Worm (Caenorhabditis elegans) whole organism, late embryonic: ENCODE measurements around the gene vps-54.

Source experiments
- C08G9.2 ChIP-seq: sonication (generic microtip); optimal IDR thresholded peaks from 2 replicates; lab custom pipeline; 2016; ENCODE audit warnings: mild to moderate bottlenecking, missing genetic modification characterization, moderate library complexity, missing compliant biosample characterization
- C38D4.7 ChIP-seq: fragments of 200-800 bp; sonication (Bioruptor generic); optimal IDR thresholded peaks from 2 replicates; lab custom pipeline; 2018; ENCODE audit warnings: mild to moderate bottlenecking, missing genetic modification characterization, moderate library complexity, missing compliant biosample characterization
- K02D7.2 ChIP-seq: sonication (generic microtip); optimal IDR thresholded peaks from 2 replicates; lab custom pipeline; 2017; ENCODE audit warnings: mild to moderate bottlenecking, missing genetic modification characterization, missing compliant biosample characterization
- K09A11.1 ChIP-seq: sonication (generic microtip); optimal IDR thresholded peaks from 2 replicates; lab custom pipeline; 2017; ENCODE audit warnings: antibody characterized with exemption, mild to moderate bottlenecking, missing genetic modification characterization, missing compliant biosample characterization; ENCODE audit not compliant: insufficient read depth
- Y22D7AL.16 ChIP-seq: sonication (generic microtip); optimal IDR thresholded peaks from 2 replicates; lab custom pipeline; 2016; ENCODE audit warnings: missing genetic modification characterization, missing compliant biosample characterization
- ahr-1 ChIP-seq: sonication (generic microtip); optimal IDR thresholded peaks from 2 replicates; lab custom pipeline; 2016; ENCODE audit warnings: missing genetic modification characterization, missing compliant biosample characterization
- ama-1 ChIP-seq: fragments of 150-350 bp; optimal IDR thresholded peaks from 2 replicates; lab custom pipeline; 2014
- ceh-14 ChIP-seq: sonication (generic microtip); optimal IDR thresholded peaks from 2 replicates; lab custom pipeline; 2016; ENCODE audit warnings: missing genotype, missing genetic modification characterization, missing compliant biosample characterization
- ceh-18 ChIP-seq: sonication (generic microtip); optimal IDR thresholded peaks from 2 replicates; lab custom pipeline; 2016; ENCODE audit warnings: missing genetic modification characterization, missing compliant biosample characterization
- ceh-19 ChIP-seq: fragments of 200-800 bp; sonication (Bioruptor generic); optimal IDR thresholded peaks from 2 replicates; lab custom pipeline; 2018; ENCODE audit warnings: mild to moderate bottlenecking, missing genetic modification characterization, missing compliant biosample characterization
- ceh-2 ChIP-seq: sonication (generic microtip); optimal IDR thresholded peaks from 2 replicates; lab custom pipeline; 2016; ENCODE audit warnings: missing genotype, missing genetic modification characterization, missing compliant biosample characterization
- ceh-22 ChIP-seq: sonication (generic microtip); optimal IDR thresholded peaks from 2 replicates; lab custom pipeline; 2017; ENCODE audit warnings: missing biosample characterization, missing genetic modification characterization
- ceh-30 ChIP-seq: fragments of 150-350 bp; optimal IDR thresholded peaks from 2 replicates; lab custom pipeline; 2014; ENCODE audit warnings: missing biosample characterization, missing genetic modification characterization
- ceh-31 ChIP-seq: sonication (generic microtip); optimal IDR thresholded peaks from 2 replicates; lab custom pipeline; 2016; ENCODE audit warnings: missing genetic modification characterization, missing compliant biosample characterization
- ceh-6 ChIP-seq: fragments of 200-800 bp; sonication (Bioruptor generic); optimal IDR thresholded peaks from 2 replicates; lab custom pipeline; 2018; ENCODE audit warnings: mild to moderate bottlenecking, missing genetic modification characterization, missing compliant biosample characterization
- ceh-9 ChIP-seq: sonication (generic microtip); optimal IDR thresholded peaks from 2 replicates; lab custom pipeline; 2016; ENCODE audit warnings: mild to moderate bottlenecking, missing genetic modification characterization, inconsistent platforms, missing compliant biosample characterization
- che-1 ChIP-seq: sonication (generic microtip); optimal IDR thresholded peaks from 2 replicates; lab custom pipeline; 2016; ENCODE audit warnings: mild to moderate bottlenecking, missing genetic modification characterization, missing compliant biosample characterization
- dmd-4 ChIP-seq: sonication (generic microtip); optimal IDR thresholded peaks from 2 replicates; lab custom pipeline; 2016; ENCODE audit warnings: borderline replicate concordance, missing genetic modification characterization, missing compliant biosample characterization
- dve-1 ChIP-seq: sonication (generic microtip); optimal IDR thresholded peaks from 2 replicates; lab custom pipeline; 2017; ENCODE audit warnings: antibody characterized with exemption, mild to moderate bottlenecking, missing genetic modification characterization, missing compliant biosample characterization
- elt-2 ChIP-seq: sonication (generic microtip); optimal IDR thresholded peaks from 2 replicates; lab custom pipeline; 2016; ENCODE audit warnings: missing genetic modification reagents, missing genetic modification characterization, missing compliant biosample characterization
- elt-4 ChIP-seq: sonication (generic microtip); optimal IDR thresholded peaks from 2 replicates; lab custom pipeline; 2016; ENCODE audit warnings: missing genetic modification characterization, missing compliant biosample characterization
- ets-4 ChIP-seq: sonication (generic microtip); optimal IDR thresholded peaks from 2 replicates; lab custom pipeline; 2016; ENCODE audit warnings: missing genetic modification characterization, missing compliant biosample characterization
- eyg-1 ChIP-seq: sonication (generic microtip); optimal IDR thresholded peaks from 2 replicates; lab custom pipeline; 2016; ENCODE audit warnings: missing genotype, missing genetic modification characterization, missing compliant biosample characterization
- fkh-6 ChIP-seq: sonication (generic microtip); optimal IDR thresholded peaks from 2 replicates; lab custom pipeline; 2016; ENCODE audit warnings: missing genetic modification characterization, missing compliant biosample characterization
- gmeb-2 ChIP-seq: sonication (generic microtip); optimal IDR thresholded peaks from 2 replicates; lab custom pipeline; 2016; ENCODE audit warnings: missing genetic modification characterization, inconsistent platforms, missing compliant biosample characterization
- hlh-13 ChIP-seq: fragments of 200-800 bp; sonication (Bioruptor generic); optimal IDR thresholded peaks from 2 replicates; lab custom pipeline; 2018; ENCODE audit warnings: mild to moderate bottlenecking, missing genetic modification characterization, missing compliant biosample characterization
- hlh-15 ChIP-seq: sonication (generic microtip); optimal IDR thresholded peaks from 2 replicates; lab custom pipeline; 2016; ENCODE audit warnings: missing genetic modification characterization, missing compliant biosample characterization
- hlh-30 ChIP-seq: sonication (generic microtip); optimal IDR thresholded peaks from 2 replicates; lab custom pipeline; 2017; ENCODE audit warnings: antibody characterized with exemption, missing genetic modification characterization, missing compliant biosample characterization; ENCODE audit not compliant: insufficient read depth
- hlh-8 ChIP-seq: sonication (generic microtip); optimal IDR thresholded peaks from 2 replicates; lab custom pipeline; 2016; ENCODE audit warnings: missing genotype, missing genetic modification characterization, missing compliant biosample characterization
- lin-11 ChIP-seq: fragments of 200-800 bp; sonication (Bioruptor generic); optimal IDR thresholded peaks from 2 replicates; lab custom pipeline; 2018; ENCODE audit warnings: mild to moderate bottlenecking, missing genetic modification characterization, missing compliant biosample characterization
- nfya-1 ChIP-seq: sonication (generic microtip); optimal IDR thresholded peaks from 2 replicates; lab custom pipeline; 2017; ENCODE audit warnings: missing genetic modification characterization, mild to moderate bottlenecking, missing compliant biosample characterization, antibody characterized with exemption, moderate library complexity
- nhr-232 ChIP-seq: sonication (generic microtip); optimal IDR thresholded peaks from 2 replicates; lab custom pipeline; 2016; ENCODE audit warnings: missing genetic modification characterization, missing compliant biosample characterization
- odd-2 ChIP-seq: sonication (generic microtip); optimal IDR thresholded peaks from 2 replicates; lab custom pipeline; 2017; ENCODE audit warnings: antibody characterized with exemption, mild to moderate bottlenecking, missing genetic modification characterization, missing compliant biosample characterization
- pag-3 ChIP-seq: sonication (generic microtip); optimal IDR thresholded peaks from 2 replicates; lab custom pipeline; 2016; ENCODE audit warnings: missing compliant biosample characterization, missing genetic modification characterization, borderline replicate concordance
- pat-9 ChIP-seq: fragments of 200-800 bp; sonication (Bioruptor generic); optimal IDR thresholded peaks from 2 replicates; lab custom pipeline; 2018; ENCODE audit warnings: mild to moderate bottlenecking, missing genetic modification characterization, moderate library complexity, missing compliant biosample characterization
- pax-1 ChIP-seq: fragments of 150-350 bp; optimal IDR thresholded peaks from 2 replicates; lab custom pipeline; 2014; ENCODE audit warnings: missing biosample characterization, missing genetic modification characterization
- pha-2 ChIP-seq: sonication (generic microtip); optimal IDR thresholded peaks from 2 replicates; lab custom pipeline; 2017; ENCODE audit warnings: mild to moderate bottlenecking, missing genetic modification characterization, missing compliant biosample characterization
- pros-1 ChIP-seq: fragments of 150-350 bp; optimal IDR thresholded peaks from 2 replicates; lab custom pipeline; 2014; ENCODE audit warnings: missing biosample characterization, missing genetic modification reagents, missing genetic modification characterization
- ref-2 ChIP-seq: sonication (generic microtip); optimal IDR thresholded peaks from 2 replicates; lab custom pipeline; 2016; ENCODE audit warnings: missing genetic modification characterization, missing compliant biosample characterization
- rnt-1 ChIP-seq: sonication (generic microtip); optimal IDR thresholded peaks from 2 replicates; lab custom pipeline; 2016; ENCODE audit warnings: missing genetic modification characterization, missing compliant biosample characterization
- sdc-2 ChIP-seq: sonication (generic microtip); optimal IDR thresholded peaks from 2 replicates; lab custom pipeline; 2016; ENCODE audit warnings: missing genotype, missing genetic modification characterization, missing compliant biosample characterization
- sox-4 ChIP-seq: sonication (generic microtip); optimal IDR thresholded peaks from 2 replicates; lab custom pipeline; 2017; ENCODE audit warnings: mild to moderate bottlenecking, missing genetic modification characterization, inconsistent platforms, missing compliant biosample characterization
- syd-9 ChIP-seq: sonication (generic microtip); optimal IDR thresholded peaks from 2 replicates; lab custom pipeline; 2016; ENCODE audit warnings: mild to moderate bottlenecking, missing genetic modification characterization, moderate library complexity, missing compliant biosample characterization
- tbx-2 ChIP-seq: sonication (generic microtip); optimal IDR thresholded peaks from 2 replicates; lab custom pipeline; 2016; ENCODE audit warnings: missing genetic modification characterization, missing compliant biosample characterization
- tbx-7 ChIP-seq: sonication (generic microtip); optimal IDR thresholded peaks from 2 replicates; lab custom pipeline; 2016; ENCODE audit warnings: missing genotype, missing genetic modification characterization, missing compliant biosample characterization
- ttx-3 ChIP-seq: sonication (generic microtip); optimal IDR thresholded peaks from 2 replicates; lab custom pipeline; 2016; ENCODE audit warnings: missing genetic modification reagents, missing genetic modification characterization, missing compliant biosample characterization
- unc-3 ChIP-seq, 2 experiments: fragments of 200-800 bp in 1 of 2; sonication (Bioruptor generic) in 1 of 2; sonication (generic microtip) in 1 of 2; conservative IDR thresholded peaks in 1 of 2; optimal IDR thresholded peaks in 1 of 2; 2 replicates each; pipeline versions ENCODE4 v1.3.6 to Lab custom; 2016 to 2022; ENCODE audit warnings: missing compliant biosample characterization in 2 of 2, missing genetic modification characterization in 2 of 2, missing genetic modification reagents in 1 of 2
- unc-42 ChIP-seq: sonication (generic microtip); optimal IDR thresholded peaks from 2 replicates; lab custom pipeline; 2016; ENCODE audit warnings: missing genotype, missing genetic modification characterization, missing compliant biosample characterization
- unc-86 ChIP-seq: sonication (generic microtip); optimal IDR thresholded peaks from 2 replicates; lab custom pipeline; 2016; ENCODE audit warnings: missing genetic modification characterization, missing compliant biosample characterization
- zip-5 ChIP-seq: sonication (generic microtip); optimal IDR thresholded peaks from 2 replicates; lab custom pipeline; 2016; ENCODE audit warnings: missing genetic modification characterization, missing compliant biosample characterization

vps-54 gene

ce11 chrV:10539114-10539513, 37.1 kb downstream of the vps-54 start, which contains the start of gene F25D1.8:
F25D1.8 (plus strand) TSS chrV:10539414.
- TF ChIP-seq sox-4 (no peak), ttx-3 (no peak), ama-1 (no peak), elt-2 (tag; lab: Kevin White, UChicago) (no peak), Y22D7AL.16 (tag; lab: Kevin White, UChicago) (no peak), lin-11 (tag; lab: Kevin White, UChicago) (no peak), eyg-1 (tag; lab: Kevin White, UChicago) (no peak), ceh-2 (tag; lab: Kevin White, UChicago) (no peak), zip-5 (tag; lab: Kevin White, UChicago) (no peak), syd-9 (tag; lab: Kevin White, UChicago) (no peak), ref-2 (no peak), pag-3 (no peak), pat-9 (tag; lab: Kevin White, UChicago) (no peak), unc-42 (tag; lab: Kevin White, UChicago) (no peak), che-1 (no peak), hlh-15 (tag; lab: Kevin White, UChicago) (no peak), ceh-18 (tag; lab: Kevin White, UChicago) (no peak), tbx-7 (tag; lab: Kevin White, UChicago) (no peak)

DNA sequence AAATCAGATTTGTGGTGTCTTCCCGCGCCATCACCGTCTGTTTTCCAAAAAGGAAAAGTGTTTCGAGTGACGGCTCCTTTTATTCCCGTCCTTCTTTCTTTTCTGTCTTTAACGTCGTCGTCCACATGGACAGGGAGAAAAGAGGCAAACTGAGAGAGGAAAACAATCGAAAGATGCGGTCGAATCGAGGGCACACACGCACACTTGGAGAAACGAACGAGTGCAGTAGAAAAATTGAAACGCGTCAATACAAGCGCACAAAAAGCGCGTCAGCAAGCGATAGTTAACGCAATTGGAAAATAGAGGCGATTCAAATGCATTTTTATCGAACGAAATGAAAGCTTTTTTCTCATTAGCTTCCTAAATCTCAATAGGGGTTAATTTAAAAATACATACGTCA, 39.4 kb downstream of the vps-54 start:
- TF ChIP-seq elt-2 (tag; lab: Kevin White, UChicago): peak; percentile 37
- no peak for TF ChIP-seq zip-5 (tag; lab: Kevin White, UChicago)
- TF ChIP-seq hlh-13 (GFP tag; lab: Kevin White, UChicago): no peak
- no peak for TF ChIP-seq pax-1
- no peak for TF ChIP-seq K09A11.1 (tag; lab: Kevin White, UChicago)
- peak; percentile 32 for TF ChIP-seq pros-1 (tag; lab: Kevin White, UChicago)
- TF ChIP-seq tbx-2 (tag; lab: Kevin White, UChicago): peak; percentile 67
- TF ChIP-seq gmeb-2 (tag; lab: Kevin White, UChicago): no peak
- TF ChIP-seq ceh-9 (tag; lab: Kevin White, UChicago): no peak
- TF ChIP-seq nhr-232 (tag; lab: Kevin White, UChicago): no peak
- no peak for TF ChIP-seq K02D7.2 (tag; lab: Kevin White, UChicago)
- TF ChIP-seq ets-4 (tag; lab: Kevin White, UChicago): no peak
- peak; percentile 77 for TF ChIP-seq ceh-31 (tag; lab: Kevin White, UChicago)
- TF ChIP-seq ceh-30 (tag; lab: Kevin White, UChicago): peak; percentile 48
- no peak for TF ChIP-seq C38D4.7 (GFP tag; lab: Kevin White, UChicago)
- TF ChIP-seq odd-2: no peak
- TF ChIP-seq nfya-1: peak; percentile 80
- no peak for TF ChIP-seq unc-86 (tag; lab: Kevin White, UChicago)
- TF ChIP-seq unc-3 (GFP tag; conservative IDR thresholded peaks at IDR 0.05; lab: Robert Waterston, UW): no peak
- TF ChIP-seq unc-3 (tag; optimal IDR thresholded peaks at IDR 0.05; lab: Kevin White, UChicago): no peak
- no peak for TF ChIP-seq ceh-22
- no peak for TF ChIP-seq ceh-19
- TF ChIP-seq eyg-1 (tag; lab: Kevin White, UChicago): no peak
- no peak for TF ChIP-seq ceh-2 (tag; lab: Kevin White, UChicago)
- TF ChIP-seq ceh-6: no peak
- TF ChIP-seq sox-4: no peak
- TF ChIP-seq che-1: no peak
- no peak for TF ChIP-seq dmd-4 (tag; lab: Kevin White, UChicago)
- no peak for TF ChIP-seq lin-11 (tag; lab: Kevin White, UChicago)
- TF ChIP-seq hlh-30 (tag; lab: Kevin White, UChicago): peak; percentile 8
- TF ChIP-seq fkh-6 (tag; lab: Kevin White, UChicago): no peak
- TF ChIP-seq unc-42 (tag; lab: Kevin White, UChicago): peak; percentile 91
- peak; percentile 1 for TF ChIP-seq sdc-2
- no peak for TF ChIP-seq C08G9.2 (tag; lab: Kevin White, UChicago)
- no peak for TF ChIP-seq ceh-14 (tag; lab: Kevin White, UChicago)
- TF ChIP-seq ceh-18 (tag; lab: Kevin White, UChicago): peak; percentile 65
- no peak for TF ChIP-seq hlh-8 (tag; lab: Kevin White, UChicago)
- TF ChIP-seq dve-1 (tag; lab: Kevin White, UChicago): peak; percentile 35
- no peak for TF ChIP-seq elt-4 (tag; lab: Kevin White, UChicago)
- no peak for TF ChIP-seq pha-2 (tag; lab: Kevin White, UChicago)
- TF ChIP-seq tbx-7 (tag; lab: Kevin White, UChicago): no peak
- TF ChIP-seq rnt-1 (tag; lab: Kevin White, UChicago): peak; percentile 63
- TF ChIP-seq ahr-1 (tag; lab: Kevin White, UChicago): no peak
